Fruit fly (Drosophila melanogaster): ENCODE measurements around the gene Mcad.

Mcad gene

DNA sequence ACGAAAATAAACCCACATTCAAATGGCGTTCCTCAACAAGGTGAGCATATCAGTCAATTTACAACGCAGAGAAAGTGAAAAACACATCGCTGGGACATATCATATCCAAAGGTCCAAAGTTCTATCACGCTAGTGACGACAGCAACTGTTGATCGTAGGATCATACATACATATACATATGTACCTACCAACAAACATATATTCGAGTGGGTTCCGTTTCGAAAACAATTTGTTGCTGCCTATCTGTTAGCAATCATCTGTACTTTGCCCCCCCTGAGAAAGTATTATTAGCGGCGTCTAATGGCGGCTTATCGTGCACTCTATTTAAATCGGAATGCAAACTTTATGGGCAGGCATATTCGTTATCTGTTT is 254 bp downstream of the Mcad start:
- TF ChIP-seq Hnf4 (GFP tag; optimal IDR thresholded peaks at IDR 0.05) (peak; percentile 76), Vsx2 (GFP tag; optimal IDR thresholded peaks at IDR 0.05; ENCODE audit: partially characterized antibody) (no peak)

DNA sequence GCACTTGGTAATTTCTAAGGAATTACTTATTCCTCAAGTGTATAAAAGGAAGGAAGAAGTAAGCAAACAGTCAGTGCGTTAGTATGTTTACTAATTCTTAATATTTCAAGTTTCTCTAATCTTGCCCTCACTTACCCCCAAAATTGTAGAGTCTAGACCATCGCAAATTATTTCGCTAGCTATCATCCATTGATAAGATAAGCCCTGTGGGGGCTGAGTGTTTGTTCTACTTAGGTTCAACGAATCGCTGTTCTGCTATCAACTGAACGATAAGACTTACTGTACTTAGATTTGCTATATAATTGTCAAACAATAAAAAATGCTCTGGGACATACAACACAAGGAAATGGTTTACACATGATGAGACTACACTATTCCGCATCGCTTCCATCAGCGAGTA is 2.4 kb downstream of the Mcad start:
- TF ChIP-seq Hnf4 (GFP tag; optimal IDR thresholded peaks at IDR 0.05) = peak; percentile 37
- TF ChIP-seq h (GFP tag; optimal IDR thresholded peaks at IDR 0.05) = peak; percentile 30
- peak; percentile 54 for TF ChIP-seq br (GFP tag; optimal IDR thresholded peaks at IDR 0.05)
- TF ChIP-seq pan (optimal IDR thresholded peaks at IDR 0.05) = no peak

DNA sequence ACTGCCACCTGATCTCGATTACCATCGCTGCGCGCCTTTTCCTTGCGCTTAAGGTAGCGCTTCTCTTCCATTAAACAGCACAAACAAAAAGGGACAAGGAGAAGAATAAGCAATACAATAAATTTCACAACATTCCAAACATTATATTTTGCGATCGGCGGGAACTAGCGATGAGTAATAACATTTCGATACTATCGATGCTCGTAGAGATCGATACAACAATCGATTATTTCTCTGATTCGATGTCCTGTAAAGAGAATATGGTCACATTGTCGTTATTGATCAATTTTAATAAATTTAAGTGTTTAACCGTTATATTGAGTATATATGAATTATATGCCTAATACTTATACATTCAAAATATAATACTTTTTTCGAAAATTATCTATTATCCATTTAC is 7.1 kb downstream of the Mcad start, which contains the start of gene CG7457:
Gene CG7457, minus strand, starts transcription at position 189 of the 400 bp plus-strand sequence.
- TF ChIP-seq Dif (GFP tag; optimal IDR thresholded peaks at IDR 0.05; ENCODE audit: partially characterized antibody) (no peak), sv (GFP tag; optimal IDR thresholded peaks at IDR 0.05) (no peak), dmrt93B (GFP tag; optimal IDR thresholded peaks at IDR 0.05) (no peak), CG9705 (GFP tag; optimal IDR thresholded peaks at IDR 0.05) (no peak), Vsx2 (GFP tag; optimal IDR thresholded peaks at IDR 0.05; ENCODE audit: partially characterized antibody) (no peak), CrebA (GFP tag; optimal IDR thresholded peaks at IDR 0.05; ENCODE audit: borderline replicate concordance) (no peak), dl (GFP tag; optimal IDR thresholded peaks at IDR 0.05; ENCODE audit: insufficient read depth in 1 of 2, partially characterized antibody in 2 of 2) (no peak), foxo (GFP tag; optimal IDR thresholded peaks at IDR 0.05) (no peak), usp (GFP tag; optimal IDR thresholded peaks at IDR 0.05) (no peak), HLH106 (tag; optimal IDR thresholded peaks at IDR 0.05) (no peak), Mio (GFP tag; optimal IDR thresholded peaks at IDR 0.05) (no peak)

DNA sequence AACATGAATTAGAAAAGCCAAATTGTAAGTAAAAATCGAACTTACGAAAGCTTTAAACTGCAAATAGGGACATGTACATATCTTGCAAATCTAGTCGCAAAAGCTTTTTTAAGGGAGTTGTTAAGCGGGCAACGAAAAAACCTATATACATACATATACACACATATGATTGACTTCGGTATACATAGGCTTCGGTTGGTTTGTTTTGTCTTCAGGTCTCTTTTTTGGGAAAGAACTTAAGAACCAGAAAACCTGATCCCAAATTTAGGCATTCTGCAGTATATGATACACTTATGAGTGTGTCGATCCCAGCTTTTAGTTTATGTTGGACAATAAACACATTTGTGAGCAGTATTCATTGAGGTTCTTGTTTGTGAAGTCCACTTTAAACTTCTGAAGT is 7.5 kb downstream of the Mcad start:
- TF ChIP-seq Hr78 (GFP tag; optimal IDR thresholded peaks at IDR 0.05) = no peak
- TF ChIP-seq Dfd (GFP tag; optimal IDR thresholded peaks at IDR 0.05) = no peak
- no peak for TF ChIP-seq Abd-B (GFP tag; optimal IDR thresholded peaks at IDR 0.05)
- no peak for TF ChIP-seq N (GFP tag; optimal IDR thresholded peaks at IDR 0.05)
- no peak for TF ChIP-seq OdsH (GFP tag; optimal IDR thresholded peaks at IDR 0.05)
- no peak for TF ChIP-seq sage (GFP tag; optimal IDR thresholded peaks at IDR 0.05)
- no peak for TF ChIP-seq jim (GFP tag; optimal IDR thresholded peaks at IDR 0.05)
- TF ChIP-seq usp (GFP tag; optimal IDR thresholded peaks at IDR 0.05) = no peak
- no peak for TF ChIP-seq sv (GFP tag; optimal IDR thresholded peaks at IDR 0.05)
- TF ChIP-seq rgr (GFP tag; optimal IDR thresholded peaks at IDR 0.05) = no peak
- no peak for TF ChIP-seq br (GFP tag; optimal IDR thresholded peaks at IDR 0.05)
- TF ChIP-seq dmrt93B (GFP tag; optimal IDR thresholded peaks at IDR 0.05) = no peak
- no peak for TF ChIP-seq foxo (GFP tag; optimal IDR thresholded peaks at IDR 0.05)
- no peak for TF ChIP-seq lola (GFP tag; optimal IDR thresholded peaks at IDR 0.05)
- no peak for TF ChIP-seq h (GFP tag; optimal IDR thresholded peaks at IDR 0.05)

DNA sequence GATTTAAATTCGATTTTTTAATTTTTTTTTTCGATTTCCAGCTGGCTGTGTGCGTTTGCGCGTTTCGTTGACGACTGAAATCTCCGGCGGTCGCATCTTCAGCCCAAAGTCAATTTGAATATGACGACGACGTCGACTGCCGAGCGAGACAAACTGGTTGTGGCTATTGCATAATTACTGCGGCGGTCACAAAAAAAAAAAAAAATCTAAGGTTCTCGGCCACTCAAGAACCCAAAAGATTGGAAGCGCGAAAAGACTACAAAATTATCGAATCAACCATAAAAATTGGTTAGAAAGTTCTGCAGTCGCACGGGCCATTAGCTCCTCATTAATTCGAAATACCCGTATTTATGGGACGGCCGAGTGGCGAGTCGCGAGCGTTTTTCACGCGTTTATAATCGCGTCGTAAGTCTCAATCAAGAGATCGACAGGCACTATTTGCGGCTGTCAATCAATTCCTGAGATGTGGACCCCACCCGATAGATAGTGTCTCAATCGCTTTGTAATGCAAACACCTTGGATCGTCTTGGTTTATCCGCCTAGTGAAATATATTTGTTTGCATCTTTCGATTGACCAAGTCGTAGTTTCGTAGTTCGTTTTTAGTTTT is 13.1 kb downstream of the Mcad start, which contains the start of gene CG8492:
Gene CG8492, minus strand, starts transcription at position 51 of the 608 bp plus-strand sequence.
- TF ChIP-seq Myc (optimal IDR thresholded peaks at IDR 0.05) = peak; percentile 37
- TF ChIP-seq tai (GFP tag; optimal IDR thresholded peaks at IDR 0.05) = no peak

DNA sequence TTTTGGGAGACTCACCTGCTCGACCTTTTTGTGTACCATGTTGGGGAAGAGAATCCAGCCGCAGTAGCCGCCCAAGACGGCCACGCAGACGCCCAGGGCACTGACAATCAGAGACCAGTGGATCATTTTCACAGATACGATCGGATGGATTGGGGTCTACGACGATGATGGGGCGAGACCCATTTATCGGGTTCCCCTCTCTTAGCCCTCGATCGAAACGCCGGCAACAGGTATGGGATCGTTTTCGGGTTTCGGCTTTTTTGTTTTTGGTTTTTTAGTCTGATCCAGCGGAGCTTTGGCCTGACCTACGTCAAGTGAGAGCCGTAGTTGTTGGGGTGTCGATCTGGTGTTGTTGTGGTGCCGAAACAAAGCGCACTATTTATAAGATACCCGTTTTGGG is 22.8 kb downstream of the Mcad start:
- TF ChIP-seq jim (GFP tag; optimal IDR thresholded peaks at IDR 0.05) (peak; percentile 3), dmrt93B (GFP tag; optimal IDR thresholded peaks at IDR 0.05) (no peak)

DNA sequence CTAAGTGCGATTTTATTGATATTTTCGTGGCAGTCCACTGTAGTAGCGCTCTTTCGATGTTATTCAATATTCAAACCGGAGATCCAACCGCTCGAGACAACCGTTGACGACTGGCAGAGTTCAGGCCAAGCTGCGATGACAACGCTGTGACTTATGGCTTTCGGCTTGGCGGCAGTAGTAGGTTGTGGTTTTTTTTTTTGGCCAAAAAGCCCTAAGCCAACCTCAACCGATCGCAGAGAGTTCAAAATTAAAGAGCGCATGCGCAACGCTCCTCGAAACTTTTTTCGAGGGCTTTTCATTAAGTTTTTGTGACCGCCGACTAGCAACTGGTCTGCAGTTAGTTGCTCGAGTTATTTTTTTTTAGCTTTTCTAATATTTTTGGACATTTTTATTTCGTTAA is 23.8 kb downstream of the Mcad start, which contains the start of gene Snmp2:
Gene Snmp2, minus strand, starts transcription at position 101 of the 400 bp plus-strand sequence.
- TF ChIP-seq Jra (GFP tag; optimal IDR thresholded peaks at IDR 0.05) (no peak), ey (GFP tag; optimal IDR thresholded peaks at IDR 0.05) (no peak), brk (GFP tag; optimal IDR thresholded peaks at IDR 0.05) (no peak)
